Worm (Caenorhabditis elegans) whole organism, L4 larva: ENCODE data around the gene bath-36.

Experiments
- F10B5.3 ChIP-seq: sonication (generic microtip); optimal IDR thresholded peaks from 2 replicates; lab custom pipeline; 2016; ENCODE audit warnings: mild to moderate bottlenecking, missing genetic modification characterization, missing compliant biosample characterization
- F44E2.7 ChIP-seq: fragments of 200-800 bp; sonication (Bioruptor generic); IDR thresholded peaks from 2 replicates; pipeline ENCODE4 v2.1.2; 2022; ENCODE audit warnings: missing genetic modification characterization, missing compliant biosample characterization
- F49E8.2 ChIP-seq: sonication (generic microtip); optimal IDR thresholded peaks from 2 replicates; lab custom pipeline; 2016; ENCODE audit warnings: missing compliant biosample characterization, mild to moderate bottlenecking, missing genetic modification characterization, borderline replicate concordance
- R02D3.7 ChIP-seq: fragments of 150-350 bp; sonication (generic microtip); optimal IDR thresholded peaks from 3 replicates; lab custom pipeline; 2014; ENCODE audit warnings: missing biosample characterization, missing genetic modification characterization
- T20F7.1 ChIP-seq: fragments of 200-800 bp; sonication (Bioruptor generic); optimal IDR thresholded peaks from 2 replicates; lab custom pipeline; 2018; ENCODE audit warnings: mild to moderate bottlenecking, missing genetic modification characterization, missing compliant biosample characterization
- T26A8.4 ChIP-seq: fragments of 200-800 bp; sonication (Bioruptor generic); IDR thresholded peaks from 2 replicates; pipeline ENCODE4 v1.3.6; 2022; ENCODE audit warnings: missing genetic modification characterization, missing compliant biosample characterization
- Y5F2A.4 ChIP-seq: fragments of 200-800 bp; sonication (Bioruptor generic); optimal IDR thresholded peaks from 2 replicates; lab custom pipeline; 2018; ENCODE audit warnings: mild to moderate bottlenecking, missing genetic modification characterization, missing compliant biosample characterization
- aha-1 ChIP-seq: fragments of 150-350 bp; peaks from one replicate; lab custom pipeline; 2014; ENCODE audit warnings: missing biosample characterization, missing genetic modification characterization
- aly-2 ChIP-seq: sonication (generic microtip); optimal IDR thresholded peaks from 2 replicates; lab custom pipeline; 2018; ENCODE audit warnings: missing biosample characterization, missing genetic modification characterization
- ceh-44 ChIP-seq: fragments of 200-800 bp; sonication (Bioruptor generic); IDR thresholded peaks from 2 replicates; pipeline ENCODE4 v1.3.6; 2022; ENCODE audit warnings: missing genetic modification reagents, missing genetic modification characterization, missing compliant biosample characterization
- ces-1 ChIP-seq: fragments of 150-350 bp; sonication (generic microtip); optimal IDR thresholded peaks from 4 replicates; lab custom pipeline; 2014; ENCODE audit warnings: missing biosample characterization, missing genetic modification reagents, missing genetic modification characterization
- cey-2 ChIP-seq: sonication (generic microtip); optimal IDR thresholded peaks from 3 replicates; lab custom pipeline; 2017; ENCODE audit warnings: missing genetic modification characterization, mild to moderate bottlenecking, missing compliant biosample characterization, antibody characterized with exemption, borderline replicate concordance; ENCODE audit not compliant: insufficient read depth
- ctbp-1 ChIP-seq: fragments of 200-800 bp; sonication (Bioruptor generic); IDR thresholded peaks from 2 replicates; pipeline ENCODE4 v1.3.6; 2022; ENCODE audit warnings: missing genetic modification reagents, missing genetic modification characterization, missing compliant biosample characterization
- daf-16 ChIP-seq, 3 experiments: sonication (generic microtip); optimal IDR thresholded peaks; 2 replicates each; lab custom pipeline; 2016 to 2017; ENCODE audit warnings: missing genetic modification characterization in 3 of 3, missing genetic modification reagents in 3 of 3, mild to moderate bottlenecking in 2 of 3, missing compliant biosample characterization in 2 of 3, missing biosample characterization in 1 of 3, moderate library complexity in 1 of 3
- daf-19 ChIP-seq: fragments of 200-800 bp; sonication (Bioruptor generic); conservative IDR thresholded peaks from 2 replicates; pipeline ENCODE4 v1.3.6; 2022; ENCODE audit warnings: missing genetic modification characterization, missing compliant biosample characterization
- dmd-8 ChIP-seq: fragments of 200-800 bp; sonication (Bioruptor generic); IDR thresholded peaks from 2 replicates; pipeline ENCODE4 v1.3.6; 2022; ENCODE audit warnings: missing genetic modification characterization, missing compliant biosample characterization
- dpl-1 ChIP-seq: fragments of 150-350 bp; optimal IDR thresholded peaks from 2 replicates; lab custom pipeline; 2014; ENCODE audit warnings: missing biosample characterization, missing genetic modification reagents, missing genetic modification characterization
- egl-27 ChIP-seq: sonication (generic microtip); optimal IDR thresholded peaks from 3 replicates; lab custom pipeline; 2017; ENCODE audit warnings: missing biosample characterization, missing genetic modification reagents, missing genetic modification characterization
- egl-43 ChIP-seq: fragments of 200-800 bp; sonication (Bioruptor generic); IDR thresholded peaks from 2 replicates; pipeline ENCODE4 v1.3.6; 2022; ENCODE audit warnings: missing genetic modification reagents, missing genetic modification characterization, missing compliant biosample characterization
- fkh-10 ChIP-seq: fragments of 150-350 bp; optimal IDR thresholded peaks from 2 replicates; lab custom pipeline; 2014; ENCODE audit warnings: missing biosample characterization, missing genetic modification reagents, missing genetic modification characterization
- fos-1 ChIP-seq: fragments of 150-350 bp; optimal IDR thresholded peaks from 2 replicates; lab custom pipeline; 2014; ENCODE audit warnings: missing biosample characterization, missing genetic modification characterization
- hif-1 ChIP-seq, 2 experiments: sonication (generic microtip); optimal IDR thresholded peaks; 2 replicates each; lab custom pipeline; 2016 to 2017; ENCODE audit warnings: missing compliant biosample characterization in 2 of 2, missing genetic modification characterization in 2 of 2, missing genetic modification reagents in 2 of 2, missing genotype in 2 of 2, mild to moderate bottlenecking in 1 of 2
- hmg-1.1 ChIP-seq: fragments of 200-800 bp; sonication (Bioruptor generic); IDR thresholded peaks from 2 replicates; pipeline ENCODE4 v1.3.6; 2022; ENCODE audit warnings: missing genetic modification reagents, missing genetic modification characterization, missing compliant biosample characterization
- jun-1 ChIP-seq: fragments of 150-350 bp; optimal IDR thresholded peaks from 2 replicates; lab custom pipeline; 2014; ENCODE audit warnings: missing biosample characterization, missing genetic modification reagents, missing genetic modification characterization
- lim-7 ChIP-seq: fragments of 200-800 bp; sonication (Bioruptor generic); IDR thresholded peaks from 2 replicates; pipeline ENCODE4 v1.3.6; 2022; ENCODE audit warnings: missing genetic modification characterization, missing compliant biosample characterization
- lin-38 ChIP-seq: fragments of 200-800 bp; sonication (Bioruptor generic); IDR thresholded peaks from 2 replicates; pipeline ENCODE4 v1.3.6; 2022; ENCODE audit warnings: missing genetic modification reagents, missing genetic modification characterization, missing compliant biosample characterization
- mxl-3 ChIP-seq: fragments of 200-800 bp; sonication (Bioruptor generic); optimal IDR thresholded peaks from 2 replicates; lab custom pipeline; 2018; ENCODE audit warnings: mild to moderate bottlenecking, missing genetic modification characterization, missing compliant biosample characterization
- nhr-10 ChIP-seq: fragments of 150-350 bp; optimal IDR thresholded peaks from 2 replicates; lab custom pipeline; 2014; ENCODE audit warnings: missing biosample characterization, missing genetic modification characterization
- nhr-237 ChIP-seq: sonication (generic microtip); optimal IDR thresholded peaks from 2 replicates; lab custom pipeline; 2017; ENCODE audit warnings: missing biosample characterization, missing genetic modification characterization
- nhr-25 ChIP-seq: sonication (generic microtip); optimal IDR thresholded peaks from 2 replicates; lab custom pipeline; 2017; ENCODE audit warnings: missing genetic modification characterization, mild to moderate bottlenecking, missing compliant biosample characterization, antibody characterized with exemption, moderate library complexity, borderline replicate concordance; ENCODE audit not compliant: insufficient read depth
- nhr-41 ChIP-seq: fragments of 200-800 bp; sonication (Bioruptor generic); IDR thresholded peaks from 2 replicates; pipeline ENCODE4 v1.3.6; 2022; ENCODE audit warnings: missing genetic modification reagents, missing genetic modification characterization, missing compliant biosample characterization
- nhr-42 ChIP-seq: fragments of 200-800 bp; sonication (Bioruptor generic); IDR thresholded peaks from 2 replicates; pipeline ENCODE4 v1.3.6; 2022; ENCODE audit warnings: missing genetic modification characterization, missing compliant biosample characterization
- nhr-48 ChIP-seq: sonication (generic microtip); optimal IDR thresholded peaks from 2 replicates; lab custom pipeline; 2016; ENCODE audit warnings: mild to moderate bottlenecking, missing genetic modification characterization, missing compliant biosample characterization
- nhr-6 ChIP-seq: fragments of 150-350 bp; optimal IDR thresholded peaks from 2 replicates; lab custom pipeline; 2014; ENCODE audit warnings: missing biosample characterization, missing genetic modification characterization
- nhr-76 ChIP-seq: fragments of 150-350 bp; optimal IDR thresholded peaks from 2 replicates; lab custom pipeline; 2014; ENCODE audit warnings: missing biosample characterization, missing genetic modification characterization
- nhr-77 ChIP-seq: fragments of 150-350 bp; optimal IDR thresholded peaks from 2 replicates; lab custom pipeline; 2014; ENCODE audit warnings: missing biosample characterization, missing genetic modification characterization
- pqm-1 ChIP-seq: sonication (generic microtip); optimal IDR thresholded peaks from 2 replicates; lab custom pipeline; 2017; ENCODE audit warnings: missing biosample characterization, missing genetic modification characterization
- skn-1 ChIP-seq: fragments of 150-350 bp; optimal IDR thresholded peaks from 2 replicates; lab custom pipeline; 2014; ENCODE audit warnings: missing biosample characterization, missing genetic modification characterization
- snpc-1.2 ChIP-seq: fragments of 200-800 bp; sonication (Bioruptor generic); IDR thresholded peaks from 2 replicates; pipeline ENCODE4 v1.3.6; 2022; ENCODE audit warnings: missing genetic modification reagents, missing genetic modification characterization, missing compliant biosample characterization
- spr-1 ChIP-seq: sonication (generic microtip); optimal IDR thresholded peaks from 2 replicates; lab custom pipeline; 2016; ENCODE audit warnings: mild to moderate bottlenecking, missing genetic modification characterization, missing compliant biosample characterization
- tag-97 ChIP-seq: fragments of 200-800 bp; sonication (Bioruptor generic); IDR thresholded peaks from 2 replicates; pipeline ENCODE4 v1.3.6; 2022; ENCODE audit warnings: missing genetic modification characterization, missing compliant biosample characterization
- unc-62 ChIP-seq, 3 experiments: fragments of 150-350 bp in 1 of 3; sonication (generic microtip); optimal IDR thresholded peaks in 2 of 3; peaks in 1 of 3; 1 replicate in 1 of 3; 2 replicates in 2 of 3; lab custom pipeline; 2014 to 2017; ENCODE audit warnings: missing biosample characterization in 3 of 3, missing genetic modification characterization in 3 of 3, missing genetic modification reagents in 3 of 3, missing genotype in 1 of 3
- vab-7 ChIP-seq: fragments of 200-800 bp; sonication (Bioruptor generic); IDR thresholded peaks from 2 replicates; pipeline ENCODE4 v1.3.6; 2022; ENCODE audit warnings: missing genetic modification reagents, missing genetic modification characterization, missing compliant biosample characterization
- zfp-2 ChIP-seq: sonication (generic microtip); optimal IDR thresholded peaks from 2 replicates; lab custom pipeline; 2016; ENCODE audit warnings: mild to moderate bottlenecking, missing genetic modification characterization, missing compliant biosample characterization
- zfp-3 ChIP-seq: fragments of 200-800 bp; sonication (Bioruptor generic); conservative IDR thresholded peaks from 2 replicates; pipeline ENCODE4 v1.3.6; 2022; ENCODE audit warnings: missing genetic modification reagents, missing genetic modification characterization, missing compliant biosample characterization
- zip-2 ChIP-seq: fragments of 150-350 bp; optimal IDR thresholded peaks from 2 replicates; lab custom pipeline; 2014; ENCODE audit warnings: missing biosample characterization, missing genetic modification characterization
- ztf-11 ChIP-seq: fragments of 150-350 bp; optimal IDR thresholded peaks from 2 replicates; lab custom pipeline; 2014; ENCODE audit warnings: missing biosample characterization, missing genetic modification characterization

The bath-36 gene

DNA sequence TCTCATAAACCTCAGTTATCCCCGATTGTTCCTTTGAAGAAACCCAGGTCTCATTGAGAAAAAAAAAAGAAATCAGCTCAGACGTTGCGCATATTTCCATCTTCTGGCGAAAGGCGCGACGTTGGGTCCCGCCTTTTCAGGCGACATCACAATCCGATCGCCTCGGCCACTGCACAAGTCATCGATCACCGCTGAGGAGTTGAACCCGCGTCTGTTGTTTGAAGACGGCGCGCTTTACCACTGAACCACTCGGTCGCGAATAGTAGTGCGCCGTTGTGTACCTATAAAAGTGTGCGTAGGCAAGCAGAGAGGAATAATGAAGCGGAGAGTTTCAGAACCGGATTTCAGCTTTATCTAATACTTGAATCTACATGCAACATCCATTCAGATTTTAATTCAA, 3.2 kb downstream of the bath-36 start, which contains the start of gene Y75B12B.11 (continued):
- TF ChIP-seq daf-16 (GFP tag; optimal IDR thresholded peaks at IDR 0.05; lab: Kevin White, UChicago) (peak; percentile 88 to 98), daf-16 (tag; optimal IDR thresholded peaks at IDR 0.05; lab: Kevin White, UChicago) (peak; percentile 84), F49E8.2 (tag; lab: Kevin White, UChicago) (peak; percentile 96), mxl-3 (GFP tag; lab: Kevin White, UChicago) (peak; percentile 81), nhr-76 (no peak), snpc-1.2 (GFP tag; lab: Robert Waterston, UW) (peak; percentile 94), fkh-10 (GFP tag; lab: Kevin White, UChicago) (no peak), ces-1 (GFP tag; lab: Kevin White, UChicago) (no peak), vab-7 (GFP tag; lab: Robert Waterston, UW) (peak; percentile 98), T20F7.1 (peak; percentile 77), zip-2 (tag; lab: Kevin White, UChicago) (peak; percentile 45)

- peak in 1 of 2 experiments; percentile 93 for TF ChIP-seq unc-62 (GFP tag; optimal IDR thresholded peaks at IDR 0.05 in 1 of 2; lab: Kevin White, UChicago)
- TF ChIP-seq unc-62 (tag; optimal IDR thresholded peaks at IDR 0.05; lab: Kevin White, UChicago): no peak
- TF ChIP-seq Y5F2A.4 (GFP tag; lab: Kevin White, UChicago): no peak
These were observed 4.3 kb downstream of the bath-36 start for ce11 chrV:15191971-15192370.

ce11 chrV:15192377-15192776, 4.7 kb downstream of the bath-36 start, which contains the start of gene plc-2:
Gene plc-2, plus strand, starts transcription at chrV:15192572.
- TF ChIP-seq nhr-76 (no peak), nhr-48 (tag; lab: Kevin White, UChicago) (no peak), lim-7 (GFP tag; lab: Robert Waterston, UW) (no peak), ctbp-1 (GFP tag; lab: Robert Waterston, UW) (no peak), cey-2 (tag; lab: Kevin White, UChicago) (no peak), aly-2 (tag; lab: Kevin White, UChicago) (no peak), zfp-2 (tag; lab: Kevin White, UChicago) (no peak), F49E8.2 (tag; lab: Kevin White, UChicago) (no peak), zfp-3 (GFP tag; lab: Robert Waterston, UW) (no peak), nhr-77 (tag; lab: Kevin White, UChicago) (peak; percentile 31), hif-1 (tag; optimal IDR thresholded peaks at IDR 0.05; lab: Kevin White, UChicago) (no peak), fos-1 (tag; lab: Kevin White, UChicago) (no peak), F10B5.3 (tag; lab: Kevin White, UChicago) (no peak), nhr-25 (tag; lab: Kevin White, UChicago) (no peak), tag-97 (GFP tag; lab: Robert Waterston, UW) (no peak), vab-7 (GFP tag; lab: Robert Waterston, UW) (no peak), daf-19 (GFP tag; lab: Robert Waterston, UW) (no peak), egl-43 (GFP tag; lab: Robert Waterston, UW) (no peak), nhr-10 (tag; lab: Kevin White, UChicago) (no peak), nhr-42 (GFP tag; lab: Robert Waterston, UW) (no peak), spr-1 (tag; lab: Kevin White, UChicago) (no peak), F44E2.7 (GFP tag; lab: Robert Waterston, UW) (no peak), egl-27 (tag; lab: Kevin White, UChicago) (no peak), R02D3.7 (tag; lab: Kevin White, UChicago) (no peak), aha-1 (no peak), T26A8.4 (GFP tag; lab: Robert Waterston, UW) (no peak), jun-1 (tag; lab: Kevin White, UChicago) (no peak), Y5F2A.4 (GFP tag; lab: Kevin White, UChicago) (no peak), pqm-1 (tag; lab: Kevin White, UChicago) (peak; percentile 84), nhr-6 (tag; lab: Kevin White, UChicago) (peak; percentile 81), dpl-1 (no peak), hmg-1.1 (GFP tag; lab: Robert Waterston, UW) (no peak), skn-1 (tag; lab: Kevin White, UChicago) (no peak), ceh-44 (no peak), ztf-11 (no peak), snpc-1.2 (GFP tag; lab: Robert Waterston, UW) (no peak), nhr-41 (GFP tag; lab: Robert Waterston, UW) (no peak), nhr-237 (tag; lab: Kevin White, UChicago) (no peak), dmd-8 (GFP tag; lab: Robert Waterston, UW) (no peak), lin-38 (GFP tag; lab: Robert Waterston, UW) (peak; percentile 35; the same call in 1 of the 2 replicates)
